Fruit fly (Drosophila melanogaster) whole organism, wandering third instar larva: ENCODE measurements around the gene orb.

Experiments used
- CG32264 ChIP-seq: fragments of 200-800 bp; sonication (Bioruptor generic); optimal IDR thresholded peaks from 2 replicates; lab custom pipeline; 2016; ENCODE audit warnings: missing biosample characterization, missing genetic modification characterization
- Dfd ChIP-seq: fragments of >200 bp; optimal IDR thresholded peaks from 2 replicates; lab custom pipeline; 2017; ENCODE audit warnings: missing biosample characterization, missing genetic modification characterization
- Hnf4 ChIP-seq: fragments of 200-800 bp; sonication (Bioruptor generic); optimal IDR thresholded peaks from 2 replicates; lab custom pipeline; 2016; ENCODE audit warnings: missing biosample characterization, mild to moderate bottlenecking, missing genetic modification characterization
- Myc ChIP-seq: fragments of >200 bp; optimal IDR thresholded peaks from 2 replicates; lab custom pipeline; 2017
- dsf ChIP-seq: sonication (Bioruptor generic); optimal IDR thresholded peaks from 2 replicates; lab custom pipeline; 2016; ENCODE audit warnings: missing biosample characterization, missing genetic modification characterization, borderline replicate concordance
- fru ChIP-seq: fragments of 200-800 bp; sonication (Bioruptor generic); optimal IDR thresholded peaks from 3 replicates; lab custom pipeline; 2016; ENCODE audit warnings: missing biosample characterization, mild to moderate bottlenecking, missing genetic modification characterization
- h ChIP-seq: fragments of 200-800 bp; sonication (Bioruptor generic); optimal IDR thresholded peaks from 3 replicates; lab custom pipeline; 2016; ENCODE audit warnings: missing biosample characterization, mild to moderate bottlenecking, missing genetic modification characterization
- sage ChIP-seq: fragments of 200-800 bp; sonication (Bioruptor generic); optimal IDR thresholded peaks from 2 replicates; lab custom pipeline; 2016; ENCODE audit warnings: missing biosample characterization, mild to moderate bottlenecking, missing genetic modification characterization
- usp ChIP-seq: fragments of >200 bp; optimal IDR thresholded peaks from 2 replicates; lab custom pipeline; 2017; ENCODE audit warnings: missing biosample characterization, missing genetic modification characterization

DNA sequence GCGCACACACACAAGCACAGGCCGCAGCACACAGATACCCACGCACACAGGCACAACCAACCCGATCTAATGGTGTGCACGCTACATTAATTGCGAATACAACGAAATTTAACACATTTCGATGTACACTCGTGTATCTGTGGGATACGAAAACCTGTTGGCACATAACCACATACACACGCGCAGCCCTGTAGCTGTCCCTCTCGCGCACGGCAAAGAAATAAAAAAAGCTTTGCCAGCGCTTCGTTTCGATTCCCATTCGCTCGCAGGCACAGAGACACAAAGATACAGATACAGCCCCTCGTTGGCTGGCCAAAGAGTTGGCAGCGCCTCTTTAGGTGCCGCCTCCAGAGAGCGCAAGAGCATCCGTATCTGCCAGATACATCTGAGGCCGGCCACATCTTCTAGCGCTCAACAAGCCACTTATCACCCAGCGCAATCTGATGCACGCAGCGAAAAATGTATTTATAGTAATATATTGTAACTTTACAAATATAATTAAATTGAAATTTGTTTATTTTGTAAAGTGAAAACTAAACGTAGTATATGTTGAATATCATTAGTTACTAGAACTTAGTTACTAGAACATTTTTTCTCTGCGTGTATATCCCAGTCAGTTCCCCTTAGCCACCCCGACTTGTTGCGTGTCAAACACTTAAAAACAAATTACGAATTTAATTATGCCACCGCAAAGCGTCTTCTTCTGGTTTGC is 12.6 kb upstream of the orb start:
- TF ChIP-seq fru (peak; percentile 42), Dfd (GFP tag; lab: Kevin White, UChicago) (no peak), dsf (no peak), CG32264 (no peak), Myc (no peak), usp (GFP tag; lab: Kevin White, UChicago) (no peak), Hnf4 (GFP tag; lab: Kevin White, UChicago) (no peak), h (GFP tag; lab: Kevin White, UChicago) (no peak), sage (GFP tag; lab: Kevin White, UChicago) (no peak)
